Worm (Caenorhabditis elegans) whole organism, young adult: ENCODE data around the gene C28H8.5.

Experiments
- Y56A3A.18 ChIP-seq: fragments of 200-800 bp; sonication (Bioruptor generic); IDR thresholded peaks from 2 replicates; pipeline ENCODE4 v1.3.6; 2022; ENCODE audit warnings: missing genetic modification reagents, missing genetic modification characterization, missing compliant biosample characterization
- ceh-27 ChIP-seq: fragments of 200-800 bp; sonication (Bioruptor generic); optimal IDR thresholded peaks from 2 replicates; lab custom pipeline; 2018; ENCODE audit warnings: mild to moderate bottlenecking, missing genetic modification characterization, moderate library complexity, missing compliant biosample characterization
- chd-7 ChIP-seq: sonication (generic microtip); optimal IDR thresholded peaks from 2 replicates; lab custom pipeline; 2016; ENCODE audit warnings: mild to moderate bottlenecking, missing genetic modification characterization, moderate library complexity, missing compliant biosample characterization
- unc-62 ChIP-seq: fragments of 150-350 bp; optimal IDR thresholded peaks from 2 replicates; lab custom pipeline; 2014; ENCODE audit warnings: missing biosample characterization, missing genetic modification reagents, missing genetic modification characterization

- TF ChIP-seq ceh-27 (GFP tag; lab: Kevin White, UChicago) (peak; percentile 42), Y56A3A.18 (GFP tag; lab: Robert Waterston, UW) (peak; percentile 49; the same call in 1 of the 2 replicates), unc-62 (no peak), chd-7 (tag; lab: Kevin White, UChicago) (no peak)
These were observed 7.9 kb upstream of the C28H8.5 start, which contains the start of gene aldo-2 for ce11 chrIII:5876140-5876675.
